Worm (Caenorhabditis elegans) whole organism, L3 larva: ENCODE results near the gene Y105C5A.1.

ENCODE experiments used
- aly-2 ChIP-seq: fragments of 150-350 bp; optimal IDR thresholded peaks from 2 replicates; lab custom pipeline; 2014; ENCODE audit warnings: missing biosample characterization, missing genetic modification characterization
- ama-1 ChIP-seq: fragments of 150-350 bp; optimal IDR thresholded peaks from 2 replicates; lab custom pipeline; 2018
- daf-12 ChIP-seq: fragments of 150-350 bp; optimal IDR thresholded peaks from 2 replicates; lab custom pipeline; 2014; ENCODE audit warnings: missing biosample characterization, missing genetic modification reagents, missing genetic modification characterization
- egl-27 ChIP-seq: sonication (generic microtip); optimal IDR thresholded peaks from 4 replicates; lab custom pipeline; 2017; ENCODE audit warnings: missing biosample characterization, missing genetic modification reagents, missing genetic modification characterization
- fkh-10 ChIP-seq: sonication (generic microtip); optimal IDR thresholded peaks from 2 replicates; lab custom pipeline; 2017; ENCODE audit warnings: missing biosample characterization, missing genetic modification reagents, missing genetic modification characterization
- nhr-11 ChIP-seq: fragments of 150-350 bp; optimal IDR thresholded peaks from 2 replicates; lab custom pipeline; 2014; ENCODE audit warnings: missing biosample characterization, missing genetic modification characterization
- pqm-1 ChIP-seq: fragments of 150-350 bp; optimal IDR thresholded peaks from 2 replicates; lab custom pipeline; 2017; ENCODE audit warnings: missing biosample characterization, missing genetic modification characterization, inconsistent platforms
- sea-2 ChIP-seq: fragments of 150-350 bp; sonication (generic microtip); optimal IDR thresholded peaks from 4 replicates; lab custom pipeline; 2014; ENCODE audit warnings: missing biosample characterization, missing genetic modification reagents, missing genetic modification characterization
- unc-62 ChIP-seq: fragments of 150-350 bp; sonication (generic microtip); optimal IDR thresholded peaks from 4 replicates; lab custom pipeline; 2014; ENCODE audit warnings: missing biosample characterization, missing genetic modification reagents, missing genetic modification characterization
- ztf-11 ChIP-seq: fragments of 150-350 bp; optimal IDR thresholded peaks from 2 replicates; lab custom pipeline; 2014; ENCODE audit warnings: missing biosample characterization, missing genetic modification characterization

ce11 chrIV:15527282-15527681 is 36.9 kb downstream of the Y105C5A.1 start:
- TF ChIP-seq aly-2 (tag; lab: Kevin White, UChicago) (no peak), sea-2 (no peak), ama-1 (lab: Kevin White, UChicago) (no peak), daf-12 (no peak), nhr-11 (tag; lab: Kevin White, UChicago) (no peak), pqm-1 (tag; lab: Kevin White, UChicago) (no peak), ztf-11 (tag; lab: Kevin White, UChicago) (no peak), unc-62 (GFP tag; lab: Kevin White, UChicago) (no peak), egl-27 (no peak), fkh-10 (GFP tag; lab: Kevin White, UChicago) (no peak)
